Fruit fly (Drosophila melanogaster): ENCODE data around the gene CG13937.

Gene CG13937

dm6 chr3L:1856467-1857350 is 26.1 kb downstream of the CG13937 start, which contains the start of gene CG12024 (continued):
- TF ChIP-seq lola (GFP tag; optimal IDR thresholded peaks at IDR 0.05): peak in 2 of 3 experiments; percentile 62 to 90
- peak; percentile 62 for TF ChIP-seq CG3281 (GFP tag; optimal IDR thresholded peaks at IDR 0.05)
- no peak for TF ChIP-seq TFAM (GFP tag; optimal IDR thresholded peaks at IDR 0.05)
- TF ChIP-seq CG14667 (GFP tag; IDR thresholded peaks at IDR 0.05): no peak
- TF ChIP-seq CG17829 (tag; optimal IDR thresholded peaks at IDR 0.05): peak; percentile 82
- no peak for TF ChIP-seq CG4360 (GFP tag; IDR thresholded peaks at IDR 0.05)
- TF ChIP-seq inv (GFP tag; IDR thresholded peaks at IDR 0.05; ENCODE audit: partially characterized antibody): no peak
- peak; percentile 81 for TF ChIP-seq slbo (GFP tag; IDR thresholded peaks at IDR 0.05)
- no peak for TF ChIP-seq tll (GFP tag; optimal IDR thresholded peaks at IDR 0.05)
- peak; percentile 84 for TF ChIP-seq pho (GFP tag; optimal IDR thresholded peaks at IDR 0.05)
- TF ChIP-seq cg (GFP tag; optimal IDR thresholded peaks at IDR 0.05): no peak
- TF ChIP-seq CG6175 (GFP tag; IDR thresholded peaks at IDR 0.05): no peak
- peak; percentile 27; the same call in 1 of the 2 replicates for TF ChIP-seq CG17612 (GFP tag; IDR thresholded peaks at IDR 0.05)
- peak; percentile 80 for TF ChIP-seq NC2β (GFP tag; optimal IDR thresholded peaks at IDR 0.05)
- peak; percentile 62 for TF ChIP-seq BEAF-32 (GFP tag; optimal IDR thresholded peaks at IDR 0.05)
- 0 out of 3 replicates have a peak, but pooled peaks have one; percentile 18 for TF ChIP-seq CG11695 (GFP tag; IDR thresholded peaks at IDR 0.05)
- peak; percentile 42 for TF ChIP-seq CG8290 (GFP tag; optimal IDR thresholded peaks at IDR 0.05)
- peak in 1 of 2 experiments; percentile 86 for TF ChIP-seq CG8290 (tag; optimal IDR thresholded peaks at IDR 0.05)
- TF ChIP-seq zf30C (GFP tag; optimal IDR thresholded peaks at IDR 0.05): no peak
- peak; percentile 75 for TF ChIP-seq CG9215 (GFP tag; IDR thresholded peaks at IDR 0.05)
- 0 out of 2 replicates have a peak, but pooled peaks have one; percentile 37 for TF ChIP-seq CG6689 (GFP tag; IDR thresholded peaks at IDR 0.05)
- TF ChIP-seq ATbp (GFP tag; optimal IDR thresholded peaks at IDR 0.05): peak; percentile 19
- peak; percentile 86 for TF ChIP-seq lilli (GFP tag; optimal IDR thresholded peaks at IDR 0.05)
- TF ChIP-seq CG6813 (GFP tag; optimal IDR thresholded peaks at IDR 0.05): no peak
- TF ChIP-seq CG9817 (tag; optimal IDR thresholded peaks at IDR 0.05): peak; percentile 84
- TF ChIP-seq vfl (GFP tag; optimal IDR thresholded peaks at IDR 0.05): peak; percentile 1
- TF ChIP-seq CG17359 (tag; optimal IDR thresholded peaks at IDR 0.05): peak; percentile 63
- TF ChIP-seq jigr1 (GFP tag; IDR thresholded peaks at IDR 0.05): no peak
- TF ChIP-seq CG10366 (GFP tag; IDR thresholded peaks at IDR 0.05): peak; percentile 67
- no peak for TF ChIP-seq CG1832 (GFP tag; optimal IDR thresholded peaks at IDR 0.05)
- peak; percentile 60 for TF ChIP-seq Dek (tag; optimal IDR thresholded peaks at IDR 0.05)
- TF ChIP-seq Sin3A (optimal IDR thresholded peaks at IDR 0.05): peak; percentile 97
- TF ChIP-seq fd3F (GFP tag; optimal IDR thresholded peaks at IDR 0.05): peak; percentile 75
- TF ChIP-seq wek (GFP tag; optimal IDR thresholded peaks at IDR 0.05): peak; percentile 66
- peak; percentile 35 for TF ChIP-seq caup (GFP tag; optimal IDR thresholded peaks at IDR 0.05; ENCODE audit: severe bottlenecking)
- peak; percentile 77 to 78 for TF ChIP-seq dpn (GFP tag; optimal IDR thresholded peaks at IDR 0.05)
- TF ChIP-seq fd64A (GFP tag; optimal IDR thresholded peaks at IDR 0.05): no peak
- peak; percentile 52; the same call in 1 of the 3 replicates for TF ChIP-seq CG11093 (GFP tag; IDR thresholded peaks at IDR 0.05)
- TF ChIP-seq CG2120 (GFP tag; optimal IDR thresholded peaks at IDR 0.05): peak; percentile 92
- TF ChIP-seq gcm2 (GFP tag; optimal IDR thresholded peaks at IDR 0.05): peak; percentile 39
- no peak for TF ChIP-seq CG11723 (GFP tag; optimal IDR thresholded peaks at IDR 0.05)
- no peak for TF ChIP-seq CG4707 (GFP tag; optimal IDR thresholded peaks at IDR 0.05)
- peak; percentile 91 for TF ChIP-seq MESR4 (GFP tag; optimal IDR thresholded peaks at IDR 0.05)
- TF ChIP-seq Ets65A (GFP tag): peak; percentile 97
- TF ChIP-seq CG10979 (tag; optimal IDR thresholded peaks at IDR 0.05): peak; percentile 62
- peak; percentile 15; the same call in 1 of the 2 replicates for TF ChIP-seq CG13287 (GFP tag; IDR thresholded peaks at IDR 0.05; ENCODE audit: partially characterized antibody)
- TF ChIP-seq HmgD (GFP tag; optimal IDR thresholded peaks at IDR 0.05): peak; percentile 31
- peak; percentile 18 for TF ChIP-seq mirr (GFP tag; optimal IDR thresholded peaks at IDR 0.05)

Data from whole organism, embryonic.